Worm (Caenorhabditis elegans) whole organism, L4/young adult: ENCODE results near the gene clec-47.
A peak's percentile ranks its signal among the peaks of the same experiment; 100 is the strongest.

Experiments
- W03F9.2 ChIP-seq: fragments of 150-350 bp; optimal IDR thresholded peaks from 2 replicates; lab custom pipeline; 2014; ENCODE audit warnings: missing biosample characterization, missing genetic modification characterization
- dao-5 ChIP-seq: sonication (generic microtip); optimal IDR thresholded peaks from 2 replicates; lab custom pipeline; 2016; ENCODE audit warnings: missing genotype, missing genetic modification characterization, moderate library complexity, missing compliant biosample characterization

DNA sequence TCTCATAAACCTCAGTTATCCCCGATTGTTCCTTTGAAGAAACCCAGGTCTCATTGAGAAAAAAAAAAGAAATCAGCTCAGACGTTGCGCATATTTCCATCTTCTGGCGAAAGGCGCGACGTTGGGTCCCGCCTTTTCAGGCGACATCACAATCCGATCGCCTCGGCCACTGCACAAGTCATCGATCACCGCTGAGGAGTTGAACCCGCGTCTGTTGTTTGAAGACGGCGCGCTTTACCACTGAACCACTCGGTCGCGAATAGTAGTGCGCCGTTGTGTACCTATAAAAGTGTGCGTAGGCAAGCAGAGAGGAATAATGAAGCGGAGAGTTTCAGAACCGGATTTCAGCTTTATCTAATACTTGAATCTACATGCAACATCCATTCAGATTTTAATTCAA is 15.3 kb downstream of the clec-47 start, which contains the start of gene Y75B12B.11:
- TF ChIP-seq dao-5 (tag; lab: Kevin White, UChicago): peak; percentile 95
- TF ChIP-seq W03F9.2 (tag; lab: Kevin White, UChicago): peak; percentile 43
